Fruit fly (Drosophila melanogaster) whole organism, embryonic: Measurements from ENCODE around the gene Irk2.

Experiments
- CG10543 ChIP-seq: fragments of 200-800 bp; sonication (Bioruptor generic); optimal IDR thresholded peaks from 3 replicates; lab custom pipeline; 2017; ENCODE audit warnings: missing biosample characterization, mild to moderate bottlenecking, missing genetic modification characterization, moderate library complexity
- CG15073 ChIP-seq: fragments of 200-800 bp; sonication (Bioruptor generic); optimal IDR thresholded peaks from 2 replicates; lab custom pipeline; 2016; ENCODE audit warnings: missing biosample characterization, missing genetic modification characterization
- CG1603 ChIP-seq: fragments of 200-800 bp; sonication (Bioruptor generic); optimal IDR thresholded peaks from 2 replicates; lab custom pipeline; 2019; ENCODE audit warnings: missing biosample characterization, mild to moderate bottlenecking, missing genetic modification characterization, moderate library complexity
- CG4282 ChIP-seq: fragments of 200-800 bp; sonication (Bioruptor generic); optimal IDR thresholded peaks from 2 replicates; lab custom pipeline; 2016; ENCODE audit warnings: missing biosample characterization, missing genetic modification characterization
- Fer3 ChIP-seq: fragments of 200-800 bp; sonication (Bioruptor generic); optimal IDR thresholded peaks from 2 replicates; lab custom pipeline; 2018; ENCODE audit warnings: missing biosample characterization, mild to moderate bottlenecking, missing genetic modification characterization, moderate library complexity
- HLH4C ChIP-seq: fragments of 200-800 bp; sonication (Bioruptor generic); IDR thresholded peaks from 3 replicates; pipeline ENCODE4 v1.3.6; 2022; ENCODE audit warnings: missing biosample characterization, missing genetic modification characterization; ENCODE audit not compliant: partially characterized antibody
- HmgD ChIP-seq: fragments of 200-800 bp; sonication (Bioruptor generic); optimal IDR thresholded peaks from 3 replicates; lab custom pipeline; 2016; ENCODE audit warnings: missing biosample characterization, missing genetic modification characterization
- ftz-f1 ChIP-seq: fragments of 200-800 bp; sonication (Bioruptor generic); optimal IDR thresholded peaks from 2 replicates; lab custom pipeline; 2016; ENCODE audit warnings: missing biosample characterization, missing genetic modification characterization
- lmd ChIP-seq: fragments of 200-800 bp; sonication (Bioruptor generic); IDR thresholded peaks from 2 replicates; pipeline ENCODE4 v1.3.6; 2022; ENCODE audit warnings: missing biosample characterization, missing genetic modification characterization
- ttk ChIP-seq: fragments of 200-800 bp; sonication (Bioruptor generic); IDR thresholded peaks from 2 replicates; pipeline ENCODE4 v2.1.2; 2022; ENCODE audit warnings: missing biosample characterization, missing genetic modification characterization
- tx ChIP-seq: fragments of 200-800 bp; sonication (Bioruptor generic); optimal IDR thresholded peaks from 2 replicates; lab custom pipeline; 2016; ENCODE audit warnings: missing biosample characterization, missing genetic modification characterization

DNA sequence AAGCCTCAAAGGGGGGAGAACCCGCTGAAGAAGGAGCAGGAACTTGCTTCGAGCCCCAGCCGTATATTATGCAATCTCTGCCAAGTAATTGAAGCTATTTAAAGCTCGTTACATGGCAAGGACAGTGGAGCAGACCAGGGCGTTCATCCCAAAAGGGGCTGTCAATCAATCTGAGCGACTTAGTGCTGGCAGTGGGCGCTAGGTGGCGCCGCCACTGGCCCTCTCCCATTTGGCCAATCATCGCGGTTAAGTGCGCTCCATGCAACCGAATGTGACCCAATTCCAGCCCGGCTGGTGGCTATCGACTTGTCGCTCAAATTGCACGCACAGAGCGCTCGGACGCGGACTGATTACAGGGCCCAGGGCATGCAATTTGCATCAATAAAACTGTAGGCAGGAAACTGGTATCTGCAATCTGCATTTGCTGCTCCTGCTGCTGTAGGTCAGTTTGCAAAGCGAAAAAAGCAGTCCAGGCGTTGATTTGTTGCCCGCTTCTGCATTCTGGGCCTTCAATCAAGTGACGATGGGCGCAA, 9.8 kb downstream of the Irk2 start:
- TF ChIP-seq ttk: no peak
- TF ChIP-seq CG10543 (GFP tag; lab: Kevin White, UChicago): no peak
- TF ChIP-seq lmd (GFP tag; lab: Robert Waterston, UW): no peak
- no peak for TF ChIP-seq CG15073 (GFP tag; lab: Kevin White, UChicago)
- no peak for TF ChIP-seq ftz-f1 (GFP tag; lab: Kevin White, UChicago)
- no peak for TF ChIP-seq CG4282 (GFP tag; lab: Kevin White, UChicago)
- no peak for TF ChIP-seq HLH4C (GFP tag; lab: Robert Waterston, UW)
- no peak for TF ChIP-seq tx (GFP tag; lab: Kevin White, UChicago)
- TF ChIP-seq Fer3 (tag; lab: Kevin White, UChicago): no peak
- TF ChIP-seq HmgD (GFP tag; lab: Kevin White, UChicago): no peak
- no peak for TF ChIP-seq CG1603 (tag; lab: Kevin White, UChicago)
